Fruit fly (Drosophila melanogaster) whole organism, adult: ENCODE results near the gene fan.

Experiments
- CG11617 ChIP-seq: fragments of 200-800 bp; sonication (Bioruptor generic); optimal IDR thresholded peaks from 2 replicates; lab custom pipeline; 2017; ENCODE audit warnings: mild to moderate bottlenecking, missing biosample characterization, missing genetic modification reagents, missing genetic modification characterization
- CG12768 ChIP-seq: fragments of 200-800 bp; sonication (Bioruptor generic); optimal IDR thresholded peaks from 2 replicates; lab custom pipeline; 2017; ENCODE audit warnings: missing biosample characterization, missing genetic modification characterization, mild to moderate bottlenecking, moderate library complexity, missing genetic modification reagents
- CG14711 ChIP-seq: fragments of 200-800 bp; sonication (Bioruptor generic); optimal IDR thresholded peaks from 2 replicates; lab custom pipeline; 2018; ENCODE audit warnings: missing biosample characterization, mild to moderate bottlenecking, missing genetic modification characterization, moderate library complexity
- CG1620 ChIP-seq: fragments of 200-800 bp; sonication (Bioruptor generic); optimal IDR thresholded peaks from 2 replicates; lab custom pipeline; 2016; ENCODE audit warnings: missing biosample characterization, missing genetic modification characterization
- CG33017 ChIP-seq: fragments of 200-800 bp; sonication (Bioruptor generic); optimal IDR thresholded peaks from 2 replicates; lab custom pipeline; 2018; ENCODE audit warnings: missing biosample characterization, mild to moderate bottlenecking, missing genetic modification characterization, moderate library complexity
- CG5204 ChIP-seq: fragments of 200-800 bp; sonication (Bioruptor generic); optimal IDR thresholded peaks from 2 replicates; lab custom pipeline; 2016; ENCODE audit warnings: missing biosample characterization, missing genetic modification characterization
- CG7045 ChIP-seq: fragments of 200-800 bp; sonication (Bioruptor generic); optimal IDR thresholded peaks from 2 replicates; lab custom pipeline; 2017; ENCODE audit warnings: missing biosample characterization, mild to moderate bottlenecking, missing genetic modification characterization
- CG7101 ChIP-seq: fragments of 200-800 bp; sonication (Bioruptor generic); optimal IDR thresholded peaks from 2 replicates; lab custom pipeline; 2018; ENCODE audit warnings: missing biosample characterization, mild to moderate bottlenecking, missing genetic modification characterization, moderate library complexity
- Clk ChIP-seq: fragments of 200-800 bp; sonication (Bioruptor generic); optimal IDR thresholded peaks from 2 replicates; lab custom pipeline; 2017; ENCODE audit warnings: missing biosample characterization, missing genetic modification characterization
- Crg-1 ChIP-seq: fragments of 200-800 bp; sonication (Bioruptor generic); optimal IDR thresholded peaks from 2 replicates; lab custom pipeline; 2016; ENCODE audit warnings: missing biosample characterization, missing genetic modification characterization
- Hr96 ChIP-seq: fragments of 200-800 bp; sonication (Bioruptor generic); optimal IDR thresholded peaks from 2 replicates; lab custom pipeline; 2016; ENCODE audit warnings: missing biosample characterization, missing genetic modification characterization
- Mnt ChIP-seq: fragments of 200-800 bp; sonication (Bioruptor generic); optimal IDR thresholded peaks from 2 replicates; lab custom pipeline; 2016; ENCODE audit warnings: missing biosample characterization, mild to moderate bottlenecking, missing genetic modification characterization
- bab1 ChIP-seq: fragments of 200-800 bp; sonication (Bioruptor generic); optimal IDR thresholded peaks from 3 replicates; lab custom pipeline; 2019; ENCODE audit warnings: missing biosample characterization, mild to moderate bottlenecking, missing genetic modification characterization, moderate library complexity
- cic ChIP-seq: fragments of 200-800 bp; sonication (Bioruptor generic); optimal IDR thresholded peaks from 2 replicates; lab custom pipeline; 2017; ENCODE audit warnings: missing biosample characterization, mild to moderate bottlenecking, missing genetic modification characterization, moderate library complexity
- cnc ChIP-seq, 2 experiments: fragments of >200 bp; optimal IDR thresholded peaks; 2 replicates each; lab custom pipeline; 2017
- kay ChIP-seq: fragments of 200-800 bp; sonication (Bioruptor generic); peaks from one replicate; lab custom pipeline; 2016; ENCODE audit warnings: missing biosample characterization, missing genetic modification characterization, borderline replicate concordance
- ovo ChIP-seq: fragments of 200-800 bp; sonication (Bioruptor generic); optimal IDR thresholded peaks from 2 replicates; lab custom pipeline; 2016; ENCODE audit warnings: missing biosample characterization, missing genetic modification characterization
- pad ChIP-seq: fragments of 200-800 bp; sonication (Bioruptor generic); optimal IDR thresholded peaks from 3 replicates; lab custom pipeline; 2017; ENCODE audit warnings: missing biosample characterization, missing genetic modification characterization, mild to moderate bottlenecking, moderate library complexity, missing genetic modification reagents
- tj ChIP-seq: fragments of 200-800 bp; sonication (Bioruptor generic); optimal IDR thresholded peaks from 3 replicates; lab custom pipeline; 2017; ENCODE audit warnings: missing biosample characterization, mild to moderate bottlenecking, missing genetic modification characterization, moderate library complexity
- toe ChIP-seq: fragments of 200-800 bp; sonication (Bioruptor generic); optimal IDR thresholded peaks from 2 replicates; lab custom pipeline; 2016; ENCODE audit warnings: missing biosample characterization, missing genetic modification characterization

fan gene

dm6 chr3L:8080790-8081189 is 28.1 kb upstream of the fan start:
- TF ChIP-seq kay (GFP tag; lab: Kevin White, UChicago) (no peak), Crg-1 (GFP tag; lab: Kevin White, UChicago) (no peak), Mnt (GFP tag; lab: Kevin White, UChicago) (no peak), CG33017 (tag; lab: Kevin White, UChicago) (no peak), Clk (GFP tag; lab: Kevin White, UChicago) (no peak), CG12768 (no peak)

- peak; percentile 68 for TF ChIP-seq CG7045 (GFP tag; lab: Kevin White, UChicago)
- TF ChIP-seq CG11617 (GFP tag; lab: Kevin White, UChicago), result peak; percentile 47
- peak; percentile 75 for TF ChIP-seq CG12768
- TF ChIP-seq tj (GFP tag; lab: Kevin White, UChicago), result peak; percentile 22
- TF ChIP-seq Crg-1 (GFP tag; lab: Kevin White, UChicago), result peak; percentile 87
- TF ChIP-seq CG1620 (GFP tag; lab: Kevin White, UChicago), result peak; percentile 20
- TF ChIP-seq cnc (optimal IDR thresholded peaks at IDR 0.05; lab: Kevin White, UChicago), result no peak
- TF ChIP-seq ovo (GFP tag; lab: Kevin White, UChicago), result peak; percentile 31
- peak; percentile 60 for TF ChIP-seq pad (GFP tag; lab: Kevin White, UChicago)
- TF ChIP-seq cic (GFP tag; lab: Kevin White, UChicago), result peak; percentile 80
- TF ChIP-seq CG14711 (tag; lab: Kevin White, UChicago), result peak; percentile 63
- TF ChIP-seq Hr96 (GFP tag; lab: Kevin White, UChicago), result peak; percentile 63
- peak; percentile 80 for TF ChIP-seq CG7101
- no peak for TF ChIP-seq toe
- TF ChIP-seq bab1, result no peak
- peak; percentile 72 for TF ChIP-seq Mnt (GFP tag; lab: Kevin White, UChicago)
- peak; percentile 24 for TF ChIP-seq Clk (GFP tag; lab: Kevin White, UChicago)
- TF ChIP-seq kay (GFP tag; lab: Kevin White, UChicago), result peak; percentile 91
- TF ChIP-seq CG33017 (tag; lab: Kevin White, UChicago), result peak; percentile 84
- TF ChIP-seq CG5204, result no peak
Observed at dm6 chr3L:8081822-8082221, 27.1 kb upstream of the fan start.

dm6 chr3L:8086218-8086617 is 22.7 kb upstream of the fan start:
- TF ChIP-seq toe (no peak), bab1 (no peak), CG7045 (GFP tag; lab: Kevin White, UChicago) (no peak), CG14711 (tag; lab: Kevin White, UChicago) (no peak), CG1620 (GFP tag; lab: Kevin White, UChicago) (no peak), tj (GFP tag; lab: Kevin White, UChicago) (no peak), ovo (GFP tag; lab: Kevin White, UChicago) (no peak), Hr96 (GFP tag; lab: Kevin White, UChicago) (no peak), CG12768 (no peak), CG33017 (tag; lab: Kevin White, UChicago) (no peak), kay (GFP tag; lab: Kevin White, UChicago) (no peak), CG5204 (no peak), Crg-1 (GFP tag; lab: Kevin White, UChicago) (no peak), CG11617 (GFP tag; lab: Kevin White, UChicago) (no peak)

- TF ChIP-seq toe, result peak; percentile 63
- peak; percentile 54 for TF ChIP-seq tj (GFP tag; lab: Kevin White, UChicago)
- TF ChIP-seq Hr96 (GFP tag; lab: Kevin White, UChicago), result peak; percentile 51
- TF ChIP-seq Crg-1 (GFP tag; lab: Kevin White, UChicago), result peak; percentile 80
- peak; percentile 67 for TF ChIP-seq CG14711 (tag; lab: Kevin White, UChicago)
- TF ChIP-seq CG11617 (GFP tag; lab: Kevin White, UChicago), result peak; percentile 68
- TF ChIP-seq CG33017 (tag; lab: Kevin White, UChicago), result peak; percentile 78
- TF ChIP-seq Clk (GFP tag; lab: Kevin White, UChicago), result peak; percentile 60
- peak; percentile 84 for TF ChIP-seq Mnt (GFP tag; lab: Kevin White, UChicago)
- no peak for TF ChIP-seq cnc (optimal IDR thresholded peaks at IDR 0.05; lab: Kevin White, UChicago)
- peak; percentile 87 for TF ChIP-seq CG12768
- TF ChIP-seq CG7101, result peak; percentile 86
- peak; percentile 75 for TF ChIP-seq cic (GFP tag; lab: Kevin White, UChicago)
- peak; percentile 74 for TF ChIP-seq ovo (GFP tag; lab: Kevin White, UChicago)
- peak; percentile 75 for TF ChIP-seq pad (GFP tag; lab: Kevin White, UChicago)
- TF ChIP-seq CG5204, result no peak
- TF ChIP-seq kay (GFP tag; lab: Kevin White, UChicago), result peak; percentile 82
- peak; percentile 79 for TF ChIP-seq bab1
- peak; percentile 26 for TF ChIP-seq CG1620 (GFP tag; lab: Kevin White, UChicago)
- peak; percentile 71 for TF ChIP-seq CG7045 (GFP tag; lab: Kevin White, UChicago)
Observed at dm6 chr3L:8091650-8092068, 17.3 kb upstream of the fan start, which contains the start of gene CG7565. CG7565 (minus strand) TSS chr3L:8091786.

dm6 chr3L:8093553-8093952 is 15.4 kb upstream of the fan start:
- TF ChIP-seq CG7101, result no peak
- peak; percentile 36 for TF ChIP-seq cic (GFP tag; lab: Kevin White, UChicago)

dm6 chr3L:8094652-8095129 is 14.2 kb upstream of the fan start:
- TF ChIP-seq CG33017 (tag; lab: Kevin White, UChicago), result peak; percentile 59
- peak; percentile 60 for TF ChIP-seq cic (GFP tag; lab: Kevin White, UChicago)
- peak; percentile 66 for TF ChIP-seq tj (GFP tag; lab: Kevin White, UChicago)
- TF ChIP-seq CG14711 (tag; lab: Kevin White, UChicago), result peak; percentile 35
- no peak for TF ChIP-seq Clk (GFP tag; lab: Kevin White, UChicago)
- TF ChIP-seq CG12768, result no peak
- TF ChIP-seq CG7045 (GFP tag; lab: Kevin White, UChicago), result peak; percentile 22
- peak; percentile 49 for TF ChIP-seq kay (GFP tag; lab: Kevin White, UChicago)
- no peak for TF ChIP-seq CG1620 (GFP tag; lab: Kevin White, UChicago)
- peak; percentile 46 for TF ChIP-seq CG7101
- TF ChIP-seq pad (GFP tag; lab: Kevin White, UChicago), result no peak
- peak; percentile 29 for TF ChIP-seq CG11617 (GFP tag; lab: Kevin White, UChicago)
